Fruit fly (Drosophila melanogaster): ENCODE measurements around the gene CG32591.

The CG32591 gene

dm6 chrX:14882536-14883118 lies 46.1 kb downstream of the CG32591 start, which contains the start of the genes CG45064 and CG45065 (continued):
- TF ChIP-seq CG6791 (GFP tag; IDR thresholded peaks at IDR 0.05; ENCODE audit: partially characterized antibody): no peak
- TF ChIP-seq HHEX (GFP tag; optimal IDR thresholded peaks at IDR 0.05): peak; percentile 77
- peak; percentile 81; the same call in 2 of the 3 replicates for TF ChIP-seq otp (GFP tag; IDR thresholded peaks at IDR 0.05)
- no peak for TF ChIP-seq TFAM (GFP tag; optimal IDR thresholded peaks at IDR 0.05)
- TF ChIP-seq tx (GFP tag; optimal IDR thresholded peaks at IDR 0.05): peak; percentile 77
- peak; percentile 56 for TF ChIP-seq CG32532 (GFP tag; IDR thresholded peaks at IDR 0.05)
- peak; percentile 26 for TF ChIP-seq dmrt11E (tag; optimal IDR thresholded peaks at IDR 0.05)
- TF ChIP-seq CG3407 (GFP tag; optimal IDR thresholded peaks at IDR 0.05): peak; percentile 74
- TF ChIP-seq CG16815 (GFP tag; optimal IDR thresholded peaks at IDR 0.05): peak; percentile 20
- peak; percentile 52 for TF ChIP-seq eyg (GFP tag; optimal IDR thresholded peaks at IDR 0.05)
- no peak for TF ChIP-seq dan (GFP tag; IDR thresholded peaks at IDR 0.05)
- peak; percentile 43; the same call in 1 of the 2 replicates for TF ChIP-seq MBD-R2 (GFP tag; IDR thresholded peaks at IDR 0.05)
- no peak for TF ChIP-seq lov (optimal IDR thresholded peaks at IDR 0.05)
- TF ChIP-seq lov (GFP tag; IDR thresholded peaks at IDR 0.05): no peak; the same call in 1 of the 3 replicates
- peak; percentile 28 for TF ChIP-seq CG15073 (GFP tag; optimal IDR thresholded peaks at IDR 0.05)
- TF ChIP-seq NC2β (GFP tag; optimal IDR thresholded peaks at IDR 0.05): peak; percentile 73
- TF ChIP-seq ham (GFP tag; IDR thresholded peaks at IDR 0.05): no peak
- peak; percentile 69 for TF ChIP-seq kah (GFP tag; optimal IDR thresholded peaks at IDR 0.05)
- no peak for TF ChIP-seq h (optimal IDR thresholded peaks at IDR 0.05)
- TF ChIP-seq maf-S (GFP tag; optimal IDR thresholded peaks at IDR 0.05): peak; percentile 68
- TF ChIP-seq CTCF (GFP tag; optimal IDR thresholded peaks at IDR 0.05): peak; percentile 50
- TF ChIP-seq Max (GFP tag; optimal IDR thresholded peaks at IDR 0.05): peak; percentile 52
- TF ChIP-seq CG12391 (tag; optimal IDR thresholded peaks at IDR 0.05): peak; percentile 89
- peak; percentile 75 for TF ChIP-seq CG11398 (GFP tag; optimal IDR thresholded peaks at IDR 0.05)
- peak; percentile 68 for TF ChIP-seq Lim3 (GFP tag; IDR thresholded peaks at IDR 0.05)
- TF ChIP-seq salm (tag; optimal IDR thresholded peaks at IDR 0.05): peak; percentile 79
- TF ChIP-seq Vsx1 (GFP tag; optimal IDR thresholded peaks at IDR 0.05): peak; percentile 50
- no peak for TF ChIP-seq Sin3A (optimal IDR thresholded peaks at IDR 0.05)
- peak; percentile 24 for TF ChIP-seq sima (GFP tag; optimal IDR thresholded peaks at IDR 0.05)
- TF ChIP-seq CG10321 (GFP tag; IDR thresholded peaks at IDR 0.05): no peak
- peak; percentile 27 for TF ChIP-seq CG3995 (GFP tag; optimal IDR thresholded peaks at IDR 0.05)
- peak; percentile 78 for TF ChIP-seq CG4424 (GFP tag; optimal IDR thresholded peaks at IDR 0.05)
- TF ChIP-seq YL-1 (GFP tag; optimal IDR thresholded peaks at IDR 0.05): peak; percentile 9
- peak; percentile 88 for TF ChIP-seq Rx (GFP tag; IDR thresholded peaks at IDR 0.05)
- peak; percentile 68 for TF ChIP-seq CG10654 (GFP tag; optimal IDR thresholded peaks at IDR 0.05)
- TF ChIP-seq vvl (GFP tag; IDR thresholded peaks at IDR 0.05): peak; percentile 94
- 0 out of 2 replicates have a peak, but pooled peaks have one; percentile 38 for TF ChIP-seq CG16779 (GFP tag; IDR thresholded peaks at IDR 0.05)
- TF ChIP-seq HLH54F (GFP tag; optimal IDR thresholded peaks at IDR 0.05): peak; percentile 81
- peak; percentile 22 for TF ChIP-seq CG12299 (tag; optimal IDR thresholded peaks at IDR 0.05)
- peak; percentile 84 for TF ChIP-seq PHDP (tag; optimal IDR thresholded peaks at IDR 0.05)
- TF ChIP-seq CG17568 (GFP tag; optimal IDR thresholded peaks at IDR 0.05): peak; percentile 64
- peak; percentile 8 for TF ChIP-seq Mad (GFP tag; optimal IDR thresholded peaks at IDR 0.05)
- peak; percentile 84 for TF ChIP-seq dysf (GFP tag; IDR thresholded peaks at IDR 0.05)
- TF ChIP-seq BEAF-32 (GFP tag; optimal IDR thresholded peaks at IDR 0.05): no peak
- TF ChIP-seq CG10979 (tag; optimal IDR thresholded peaks at IDR 0.05): peak; percentile 87
- peak; percentile 74 for TF ChIP-seq CG18619 (GFP tag; optimal IDR thresholded peaks at IDR 0.05)
- TF ChIP-seq CG8944 (GFP tag; optimal IDR thresholded peaks at IDR 0.05): peak; percentile 73
- no peak for TF ChIP-seq stwl (tag; optimal IDR thresholded peaks at IDR 0.05)
- TF ChIP-seq kay (GFP tag; optimal IDR thresholded peaks at IDR 0.05): peak; percentile 59
- peak; percentile 11 for TF ChIP-seq slou (GFP tag; optimal IDR thresholded peaks at IDR 0.05)
- peak; percentile 76 for TF ChIP-seq CG11093 (GFP tag; IDR thresholded peaks at IDR 0.05)
- no peak for TF ChIP-seq luna (GFP tag; optimal IDR thresholded peaks at IDR 0.05)
